Worm (Caenorhabditis elegans) whole organism, L1 larva: ENCODE measurements around the gene ZK792.7.

Experiments
- ceh-88 ChIP-seq: fragments of 200-800 bp; sonication (Bioruptor generic); IDR thresholded peaks from 2 replicates; pipeline ENCODE4 v1.3.6; 2022; ENCODE audit warnings: missing genetic modification characterization, missing compliant biosample characterization
- jun-1 ChIP-seq: fragments of 150-350 bp; optimal IDR thresholded peaks from 2 replicates; lab custom pipeline; 2014; ENCODE audit warnings: missing biosample characterization, missing genetic modification reagents, missing genetic modification characterization
- lin-39 ChIP-seq: fragments of 150-350 bp; optimal IDR thresholded peaks from 2 replicates; lab custom pipeline; 2014; ENCODE audit warnings: missing biosample characterization, missing genetic modification reagents, missing genetic modification characterization
- nhr-28 ChIP-seq: fragments of 150-350 bp; optimal IDR thresholded peaks from 2 replicates; lab custom pipeline; 2014; ENCODE audit warnings: missing biosample characterization, missing genetic modification characterization
- sox-4 ChIP-seq: sonication (generic microtip); optimal IDR thresholded peaks from 2 replicates; lab custom pipeline; 2016; ENCODE audit warnings: missing genetic modification characterization, missing compliant biosample characterization
- unc-98 ChIP-seq: fragments of 200-800 bp; sonication (Bioruptor generic); IDR thresholded peaks from 2 replicates; pipeline ENCODE4 v1.3.6; 2022; ENCODE audit warnings: missing genetic modification characterization, missing compliant biosample characterization

DNA sequence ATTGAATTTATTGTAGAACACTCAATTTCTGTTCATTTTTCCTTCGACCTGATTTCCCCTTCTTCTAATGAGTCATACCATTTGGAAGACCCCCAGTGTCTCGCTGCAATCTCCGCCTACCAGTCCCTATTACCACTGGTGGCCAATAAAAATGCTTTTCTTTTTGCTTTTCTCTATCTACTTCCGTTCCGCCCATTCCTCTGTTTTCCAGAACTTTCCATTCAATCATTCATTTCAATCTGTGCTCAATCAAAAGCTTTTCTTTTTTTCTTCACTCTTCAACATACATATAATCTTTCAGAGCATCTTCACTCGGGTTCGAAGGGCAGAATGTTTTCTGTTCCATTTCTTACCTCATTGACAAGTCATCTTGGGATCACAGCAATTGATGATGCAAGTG lies 20.7 kb upstream of the ZK792.7 start, which contains the start of gene inx-8:
- TF ChIP-seq sox-4 (no peak), unc-98 (GFP tag; lab: Robert Waterston, UW) (no peak), lin-39 (tag; lab: Kevin White, UChicago) (no peak), jun-1 (tag; lab: Kevin White, UChicago) (no peak), nhr-28 (tag; lab: Kevin White, UChicago) (no peak), ceh-88 (GFP tag; lab: Robert Waterston, UW) (no peak)
